Worm (Caenorhabditis elegans) whole organism, L4 larva: ENCODE data around the gene kin-24.

Source experiments
- D1046.2 ChIP-seq: fragments of 200-800 bp; sonication (Bioruptor generic); IDR thresholded peaks from 2 replicates; pipeline ENCODE4 v1.3.6; 2022; ENCODE audit warnings: missing genetic modification characterization, missing compliant biosample characterization
- F49E8.2 ChIP-seq: sonication (generic microtip); optimal IDR thresholded peaks from 2 replicates; lab custom pipeline; 2016; ENCODE audit warnings: missing compliant biosample characterization, mild to moderate bottlenecking, missing genetic modification characterization, borderline replicate concordance
- T26A8.4 ChIP-seq: fragments of 200-800 bp; sonication (Bioruptor generic); IDR thresholded peaks from 2 replicates; pipeline ENCODE4 v1.3.6; 2022; ENCODE audit warnings: missing genetic modification characterization, missing compliant biosample characterization
- Y105C5A.15 ChIP-seq: fragments of 200-800 bp; sonication (Bioruptor generic); IDR thresholded peaks from 2 replicates; pipeline ENCODE4 v1.3.6; 2022; ENCODE audit warnings: missing genetic modification characterization, missing compliant biosample characterization
- ZK546.5 ChIP-seq, 2 experiments: sonication (generic microtip); optimal IDR thresholded peaks; 2 replicates each; lab custom pipeline; 2017; ENCODE audit warnings: missing biosample characterization in 2 of 2, missing genetic modification characterization in 2 of 2
- ceh-32 ChIP-seq: sonication (generic microtip); optimal IDR thresholded peaks from 2 replicates; lab custom pipeline; 2016; ENCODE audit warnings: mild to moderate bottlenecking, missing genetic modification characterization, missing compliant biosample characterization; ENCODE audit not compliant: poor library complexity
- ces-1 ChIP-seq: fragments of 150-350 bp; sonication (generic microtip); optimal IDR thresholded peaks from 4 replicates; lab custom pipeline; 2014; ENCODE audit warnings: missing biosample characterization, missing genetic modification reagents, missing genetic modification characterization
- cey-2 ChIP-seq: sonication (generic microtip); optimal IDR thresholded peaks from 3 replicates; lab custom pipeline; 2017; ENCODE audit warnings: missing genetic modification characterization, mild to moderate bottlenecking, missing compliant biosample characterization, antibody characterized with exemption, borderline replicate concordance; ENCODE audit not compliant: insufficient read depth
- daf-8 ChIP-seq: fragments of 200-800 bp; sonication (Bioruptor generic); IDR thresholded peaks from 2 replicates; pipeline ENCODE4 v1.3.6; 2022; ENCODE audit warnings: missing genetic modification characterization, missing compliant biosample characterization
- dmd-6 ChIP-seq: fragments of 200-800 bp; sonication (Bioruptor generic); IDR thresholded peaks from 2 replicates; pipeline ENCODE4 v1.3.6; 2022; ENCODE audit warnings: missing genetic modification reagents, missing genetic modification characterization, missing compliant biosample characterization
- dmd-8 ChIP-seq: fragments of 200-800 bp; sonication (Bioruptor generic); IDR thresholded peaks from 2 replicates; pipeline ENCODE4 v1.3.6; 2022; ENCODE audit warnings: missing genetic modification characterization, missing compliant biosample characterization
- fkh-10 ChIP-seq: fragments of 150-350 bp; optimal IDR thresholded peaks from 2 replicates; lab custom pipeline; 2014; ENCODE audit warnings: missing biosample characterization, missing genetic modification reagents, missing genetic modification characterization
- fos-1 ChIP-seq: fragments of 150-350 bp; optimal IDR thresholded peaks from 2 replicates; lab custom pipeline; 2014; ENCODE audit warnings: missing biosample characterization, missing genetic modification characterization
- gei-8 ChIP-seq: fragments of 200-800 bp; sonication (Bioruptor generic); optimal IDR thresholded peaks from 2 replicates; lab custom pipeline; 2018; ENCODE audit warnings: mild to moderate bottlenecking, missing genetic modification characterization, missing compliant biosample characterization
- hif-1 ChIP-seq, 2 experiments: sonication (generic microtip); optimal IDR thresholded peaks; 2 replicates each; lab custom pipeline; 2016 to 2017; ENCODE audit warnings: missing compliant biosample characterization in 2 of 2, missing genetic modification characterization in 2 of 2, missing genetic modification reagents in 2 of 2, missing genotype in 2 of 2, mild to moderate bottlenecking in 1 of 2
- hmg-1.1 ChIP-seq: fragments of 200-800 bp; sonication (Bioruptor generic); IDR thresholded peaks from 2 replicates; pipeline ENCODE4 v1.3.6; 2022; ENCODE audit warnings: missing genetic modification reagents, missing genetic modification characterization, missing compliant biosample characterization
- jun-1 ChIP-seq: fragments of 150-350 bp; optimal IDR thresholded peaks from 2 replicates; lab custom pipeline; 2014; ENCODE audit warnings: missing biosample characterization, missing genetic modification reagents, missing genetic modification characterization
- lim-7 ChIP-seq: fragments of 200-800 bp; sonication (Bioruptor generic); IDR thresholded peaks from 2 replicates; pipeline ENCODE4 v1.3.6; 2022; ENCODE audit warnings: missing genetic modification characterization, missing compliant biosample characterization
- lin-1 ChIP-seq: fragments of 200-800 bp; sonication (Bioruptor generic); IDR thresholded peaks from 2 replicates; pipeline ENCODE4 v1.3.6; 2022; ENCODE audit warnings: missing genetic modification reagents, missing genetic modification characterization, missing compliant biosample characterization
- lin-13 ChIP-seq: fragments of 150-350 bp; optimal IDR thresholded peaks from 2 replicates; lab custom pipeline; 2014; ENCODE audit warnings: missing biosample characterization, missing genetic modification reagents, missing genetic modification characterization
- lin-39 ChIP-seq: fragments of 150-350 bp; optimal IDR thresholded peaks from 2 replicates; lab custom pipeline; 2014; ENCODE audit warnings: missing biosample characterization, missing genetic modification reagents, missing genetic modification characterization
- madf-5 ChIP-seq, 2 experiments: fragments of 200-800 bp; sonication (Bioruptor generic); IDR thresholded peaks; 2 replicates each; pipeline ENCODE4 v1.3.6; 2022; ENCODE audit warnings: missing compliant biosample characterization in 2 of 2, missing genetic modification characterization in 2 of 2
- madf-9 ChIP-seq: fragments of 200-800 bp; sonication (Bioruptor generic); conservative IDR thresholded peaks from 2 replicates; pipeline ENCODE4 v1.3.6; 2022; ENCODE audit warnings: missing genetic modification reagents, missing genetic modification characterization, missing compliant biosample characterization
- mdt-29 ChIP-seq: fragments of 200-800 bp; sonication (Bioruptor generic); IDR thresholded peaks from 2 replicates; pipeline ENCODE4 v1.3.6; 2022; ENCODE audit warnings: missing genetic modification reagents, missing genetic modification characterization, missing compliant biosample characterization
- mep-1 ChIP-seq: fragments of 150-350 bp; sonication (generic microtip); optimal IDR thresholded peaks from 3 replicates; lab custom pipeline; 2014; ENCODE audit warnings: missing biosample characterization, missing genetic modification characterization
- mxl-2 ChIP-seq: fragments of 200-800 bp; sonication (Bioruptor generic); conservative IDR thresholded peaks from 2 replicates; pipeline ENCODE4 v1.3.6; 2022; ENCODE audit warnings: missing genetic modification reagents, missing genetic modification characterization, missing compliant biosample characterization
- nhr-10 ChIP-seq: fragments of 150-350 bp; optimal IDR thresholded peaks from 2 replicates; lab custom pipeline; 2014; ENCODE audit warnings: missing biosample characterization, missing genetic modification characterization
- nhr-102 ChIP-seq: sonication (generic microtip); optimal IDR thresholded peaks from 2 replicates; lab custom pipeline; 2016; ENCODE audit warnings: mild to moderate bottlenecking, missing genetic modification characterization, moderate library complexity, missing compliant biosample characterization
- nhr-237 ChIP-seq: sonication (generic microtip); optimal IDR thresholded peaks from 2 replicates; lab custom pipeline; 2017; ENCODE audit warnings: missing biosample characterization, missing genetic modification characterization
- nhr-25 ChIP-seq: sonication (generic microtip); optimal IDR thresholded peaks from 2 replicates; lab custom pipeline; 2017; ENCODE audit warnings: missing genetic modification characterization, mild to moderate bottlenecking, missing compliant biosample characterization, antibody characterized with exemption, moderate library complexity, borderline replicate concordance; ENCODE audit not compliant: insufficient read depth
- nhr-28 ChIP-seq: fragments of 150-350 bp; optimal IDR thresholded peaks from 2 replicates; lab custom pipeline; 2014; ENCODE audit warnings: missing biosample characterization, missing genetic modification characterization
- nhr-42 ChIP-seq: fragments of 200-800 bp; sonication (Bioruptor generic); IDR thresholded peaks from 2 replicates; pipeline ENCODE4 v1.3.6; 2022; ENCODE audit warnings: missing genetic modification characterization, missing compliant biosample characterization
- pha-4 ChIP-seq, 2 experiments: fragments of 150-350 bp in 1 of 2; fragments of 200-800 bp in 1 of 2; sonication (Bioruptor generic) in 1 of 2; IDR thresholded peaks in 1 of 2; optimal IDR thresholded peaks in 1 of 2; 2 replicates each; pipeline versions ENCODE4 v1.3.6 to Lab custom; 2014 to 2022; ENCODE audit warnings: missing genetic modification characterization in 2 of 2, missing genetic modification reagents in 2 of 2, missing biosample characterization in 1 of 2, missing compliant biosample characterization in 1 of 2
- rbr-2 ChIP-seq: sonication (generic microtip); optimal IDR thresholded peaks from 2 replicates; lab custom pipeline; 2016; ENCODE audit warnings: missing genotype, missing genetic modification characterization, missing compliant biosample characterization
- snpc-4 ChIP-seq: fragments of 150-350 bp; optimal IDR thresholded peaks from 2 replicates; lab custom pipeline; 2014; ENCODE audit warnings: missing biosample characterization, missing genetic modification characterization
- spr-1 ChIP-seq: sonication (generic microtip); optimal IDR thresholded peaks from 2 replicates; lab custom pipeline; 2016; ENCODE audit warnings: mild to moderate bottlenecking, missing genetic modification characterization, missing compliant biosample characterization
- spr-3 ChIP-seq: fragments of 200-800 bp; sonication (Bioruptor generic); optimal IDR thresholded peaks from 2 replicates; lab custom pipeline; 2018; ENCODE audit warnings: mild to moderate bottlenecking, missing genetic modification characterization, missing compliant biosample characterization
- tag-97 ChIP-seq: fragments of 200-800 bp; sonication (Bioruptor generic); IDR thresholded peaks from 2 replicates; pipeline ENCODE4 v1.3.6; 2022; ENCODE audit warnings: missing genetic modification characterization, missing compliant biosample characterization
- unc-130 ChIP-seq: sonication (generic microtip); optimal IDR thresholded peaks from 2 replicates; lab custom pipeline; 2016; ENCODE audit warnings: missing genetic modification reagents, missing genetic modification characterization, missing compliant biosample characterization
- unc-62 ChIP-seq, 3 experiments: fragments of 150-350 bp in 1 of 3; sonication (generic microtip); optimal IDR thresholded peaks in 2 of 3; peaks in 1 of 3; 1 replicate in 1 of 3; 2 replicates in 2 of 3; lab custom pipeline; 2014 to 2017; ENCODE audit warnings: missing biosample characterization in 3 of 3, missing genetic modification characterization in 3 of 3, missing genetic modification reagents in 3 of 3, missing genotype in 1 of 3
- vab-7 ChIP-seq: fragments of 200-800 bp; sonication (Bioruptor generic); IDR thresholded peaks from 2 replicates; pipeline ENCODE4 v1.3.6; 2022; ENCODE audit warnings: missing genetic modification reagents, missing genetic modification characterization, missing compliant biosample characterization
- zip-2 ChIP-seq: fragments of 150-350 bp; optimal IDR thresholded peaks from 2 replicates; lab custom pipeline; 2014; ENCODE audit warnings: missing biosample characterization, missing genetic modification characterization
- ztf-11 ChIP-seq: fragments of 150-350 bp; optimal IDR thresholded peaks from 2 replicates; lab custom pipeline; 2014; ENCODE audit warnings: missing biosample characterization, missing genetic modification characterization
- ztf-7 ChIP-seq: fragments of 150-350 bp; optimal IDR thresholded peaks from 2 replicates; lab custom pipeline; 2014; ENCODE audit warnings: missing biosample characterization, missing genetic modification characterization

Gene kin-24

DNA sequence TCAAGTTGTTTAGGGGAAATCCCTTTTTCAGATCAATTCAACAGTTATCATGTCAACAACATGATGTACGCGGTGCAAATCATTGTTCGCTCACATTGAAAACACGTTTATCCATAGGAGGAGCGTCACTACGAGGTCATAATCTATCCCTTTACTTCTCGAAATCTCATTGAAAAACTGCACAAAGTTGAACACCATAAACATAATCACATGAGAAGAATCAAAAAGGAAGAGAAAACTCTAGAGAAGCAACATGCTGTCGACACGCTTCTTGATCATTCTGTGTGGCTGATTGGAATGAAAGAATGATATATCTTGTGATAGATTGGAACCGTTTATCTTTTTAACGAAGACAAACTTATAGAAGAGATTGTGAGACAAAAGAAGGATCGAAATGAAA lies 27.0 kb upstream of the kin-24 start (continued):
- TF ChIP-seq spr-3 (GFP tag; lab: Kevin White, UChicago) (no peak), cey-2 (tag; lab: Kevin White, UChicago) (peak; percentile 94), fos-1 (tag; lab: Kevin White, UChicago) (no peak), mep-1 (tag; lab: Kevin White, UChicago) (peak; percentile 59)

DNA sequence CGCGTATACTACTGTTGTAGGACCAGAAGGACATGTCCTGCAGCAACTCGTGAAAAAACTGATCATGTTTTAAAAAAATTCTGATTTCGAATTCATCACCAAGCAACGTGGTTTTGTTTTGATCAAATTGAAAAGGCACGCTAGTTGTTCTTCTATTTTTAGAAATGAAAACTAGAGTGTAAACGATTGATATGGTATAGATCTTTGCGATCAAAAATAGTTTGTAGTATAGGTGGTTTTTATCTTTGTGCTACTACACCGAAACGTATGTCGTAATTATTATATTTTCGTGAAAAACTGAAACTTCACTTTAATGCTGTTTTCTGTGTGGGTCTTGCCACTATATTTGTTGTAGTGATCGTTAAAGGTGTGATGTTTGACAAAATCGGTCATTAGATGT lies 26.0 kb upstream of the kin-24 start:
- TF ChIP-seq daf-8 (no peak), nhr-28 (tag; lab: Kevin White, UChicago) (peak; percentile 86), mxl-2 (GFP tag; lab: Robert Waterston, UW) (no peak), fkh-10 (GFP tag; lab: Kevin White, UChicago) (no peak)

DNA sequence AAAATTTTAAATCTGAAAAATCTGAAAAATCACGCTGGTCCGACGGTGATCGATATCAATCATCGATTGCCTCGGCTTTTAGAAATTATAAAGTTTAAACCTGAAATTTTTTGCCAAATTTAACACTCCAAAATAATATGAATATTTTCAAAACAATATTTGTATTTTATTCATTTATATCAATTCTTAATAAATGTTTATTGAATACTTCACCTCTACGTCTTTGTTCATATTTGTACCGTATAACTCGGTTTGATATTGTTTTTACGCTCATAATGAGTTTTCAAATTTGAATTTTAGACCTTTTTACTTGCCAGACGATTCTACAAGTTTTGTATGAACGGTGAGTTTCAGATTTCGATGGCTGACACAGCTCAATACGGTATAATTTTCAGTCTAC lies 23.9 kb upstream of the kin-24 start, which contains the start of the genes K07F5.15 and K07F5.22:
Gene K07F5.15 (plus strand): TSS at position 301 of the 400 bp plus-strand sequence.
Gene K07F5.22 (plus strand): TSS at position 301 of the 400 bp plus-strand sequence.
- TF ChIP-seq lin-1 (GFP tag; lab: Robert Waterston, UW) = no peak
- TF ChIP-seq nhr-102 (tag; lab: Kevin White, UChicago) = no peak

DNA sequence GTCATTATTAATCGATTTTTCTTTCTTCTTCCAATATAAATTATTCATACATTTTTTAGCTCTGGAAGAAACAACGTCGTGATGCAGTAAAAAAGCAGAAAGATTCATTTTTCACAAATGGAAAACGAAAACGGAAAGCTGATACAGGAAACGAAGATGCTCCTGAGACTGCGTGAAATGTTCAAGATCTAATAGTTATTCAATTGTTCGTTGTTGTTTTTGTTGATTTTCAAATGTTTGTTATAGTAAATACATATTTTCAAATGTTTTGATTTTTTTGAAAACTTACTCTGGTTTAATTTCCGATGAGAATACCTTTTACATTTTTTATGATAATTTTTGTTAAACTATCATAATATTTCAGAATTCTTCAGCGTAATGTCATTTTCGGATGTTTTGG lies 22.9 kb upstream of the kin-24 start, which contains the start of gene K07F5.16:
Gene K07F5.16 (plus strand): TSS at position 301 of the 400 bp plus-strand sequence.
- TF ChIP-seq nhr-42 (GFP tag; lab: Robert Waterston, UW) = no peak
- no peak for TF ChIP-seq unc-62 (GFP tag; optimal IDR thresholded peaks at IDR 0.05 in 1 of 2; lab: Kevin White, UChicago)
- no peak for TF ChIP-seq unc-62 (tag; optimal IDR thresholded peaks at IDR 0.05; lab: Kevin White, UChicago)
- TF ChIP-seq ztf-7 (tag; lab: Kevin White, UChicago) = no peak
- no peak for TF ChIP-seq mdt-29 (GFP tag; lab: Robert Waterston, UW)
- TF ChIP-seq gei-8 (GFP tag; lab: Kevin White, UChicago) = no peak
- no peak for TF ChIP-seq dmd-6
- no peak for TF ChIP-seq ztf-11 (tag; lab: Kevin White, UChicago)
- no peak for TF ChIP-seq jun-1
- no peak for TF ChIP-seq tag-97
- TF ChIP-seq lim-7 = no peak
- TF ChIP-seq nhr-237 (tag; lab: Kevin White, UChicago) = no peak
- TF ChIP-seq pha-4 (GFP tag; IDR thresholded peaks at IDR 0.05; lab: Robert Waterston, UW) = no peak
- no peak for TF ChIP-seq pha-4 (tag; optimal IDR thresholded peaks at IDR 0.05; lab: Kevin White, UChicago)
- no peak for TF ChIP-seq nhr-10 (tag; lab: Kevin White, UChicago)
- no peak for TF ChIP-seq zip-2
- no peak for TF ChIP-seq nhr-25
- TF ChIP-seq nhr-28 (tag; lab: Kevin White, UChicago) = no peak
- TF ChIP-seq snpc-4 (tag; lab: Kevin White, UChicago) = no peak
- no peak for TF ChIP-seq ceh-32 (tag; lab: Kevin White, UChicago)
- no peak for TF ChIP-seq madf-9 (GFP tag; lab: Robert Waterston, UW)
- TF ChIP-seq, all 104 proteins: peak for 0

DNA sequence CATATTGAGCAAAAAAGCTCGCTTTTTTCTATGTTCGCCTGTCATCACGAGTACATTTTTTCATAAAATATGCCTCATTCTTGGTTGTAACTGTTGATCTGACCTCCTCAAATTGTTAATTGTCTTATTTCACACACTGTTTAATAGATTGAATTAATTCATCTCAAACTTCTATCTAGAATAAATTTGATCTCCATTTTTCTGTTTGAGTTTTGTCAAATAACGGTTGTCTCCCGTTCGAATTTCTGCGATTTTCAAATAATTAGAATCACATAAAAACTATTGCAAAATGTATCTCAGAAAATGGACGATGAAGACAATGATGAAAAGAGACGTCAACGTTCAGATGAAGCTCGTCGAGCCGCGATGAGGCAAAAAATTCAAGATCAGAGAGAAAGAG lies 21.0 kb upstream of the kin-24 start, which contains the start of gene K07F5.14:
Gene K07F5.14 (plus strand): TSS at position 301 of the 400 bp plus-strand sequence.
- TF ChIP-seq D1046.2 = no peak
- TF ChIP-seq madf-5 (GFP tag; IDR thresholded peaks at IDR 0.05; lab: Robert Waterston, UW) = no peak
- TF ChIP-seq T26A8.4 = no peak
- TF ChIP-seq hif-1 (tag; optimal IDR thresholded peaks at IDR 0.05; lab: Kevin White, UChicago) = no peak
- no peak for TF ChIP-seq rbr-2 (tag; lab: Kevin White, UChicago)
- no peak for TF ChIP-seq ZK546.5 (tag; optimal IDR thresholded peaks at IDR 0.05; lab: Kevin White, UChicago)
- no peak for TF ChIP-seq spr-1 (tag; lab: Kevin White, UChicago)
- TF ChIP-seq hmg-1.1 (GFP tag; lab: Robert Waterston, UW) = no peak
- TF ChIP-seq vab-7 = no peak
- no peak for TF ChIP-seq F49E8.2 (tag; lab: Kevin White, UChicago)
- TF ChIP-seq dmd-8 (GFP tag; lab: Robert Waterston, UW) = no peak
- no peak for TF ChIP-seq nhr-102 (tag; lab: Kevin White, UChicago)
- TF ChIP-seq lin-13 (GFP tag; lab: Kevin White, UChicago) = no peak
- no peak for TF ChIP-seq ces-1 (GFP tag; lab: Kevin White, UChicago)
- no peak for TF ChIP-seq lin-39 (tag; lab: Kevin White, UChicago)
- no peak for TF ChIP-seq unc-130 (GFP tag; lab: Kevin White, UChicago)
- TF ChIP-seq Y105C5A.15 (GFP tag; lab: Robert Waterston, UW) = no peak
